Fruit fly (Drosophila melanogaster) whole organism, embryonic: ENCODE results near the gene SelG.

Source experiments
- BtbVII ChIP-seq: fragments of 200-800 bp; sonication (Bioruptor generic); optimal IDR thresholded peaks from 3 replicates; lab custom pipeline; 2017; ENCODE audit warnings: missing biosample characterization, mild to moderate bottlenecking, missing genetic modification characterization
- CG10209 ChIP-seq: fragments of 200-800 bp; sonication (Bioruptor generic); optimal IDR thresholded peaks from 3 replicates; lab custom pipeline; 2017; ENCODE audit warnings: missing biosample characterization, mild to moderate bottlenecking, missing genetic modification characterization, missing genetic modification reagents
- CG10543 ChIP-seq: fragments of 200-800 bp; sonication (Bioruptor generic); optimal IDR thresholded peaks from 3 replicates; lab custom pipeline; 2017; ENCODE audit warnings: missing biosample characterization, mild to moderate bottlenecking, missing genetic modification characterization, moderate library complexity
- CG10979 ChIP-seq: fragments of 200-800 bp; sonication (Bioruptor generic); optimal IDR thresholded peaks from 2 replicates; lab custom pipeline; 2018; ENCODE audit warnings: missing biosample characterization, mild to moderate bottlenecking, missing genetic modification characterization, moderate library complexity
- CG11723 ChIP-seq: fragments of 200-800 bp; sonication (Bioruptor generic); optimal IDR thresholded peaks from 2 replicates; lab custom pipeline; 2017; ENCODE audit warnings: missing biosample characterization, mild to moderate bottlenecking, missing genetic modification characterization
- CG16813 ChIP-seq: fragments of 200-800 bp; sonication (Bioruptor generic); IDR thresholded peaks from 3 replicates; pipeline ENCODE4 v1.3.6; 2022; ENCODE audit warnings: missing biosample characterization, missing genetic modification characterization; ENCODE audit not compliant: partially characterized antibody
- CG18599 ChIP-seq: fragments of 200-800 bp; sonication (Bioruptor generic); optimal IDR thresholded peaks from 3 replicates; lab custom pipeline; 2017; ENCODE audit warnings: missing biosample characterization, missing genetic modification characterization, mild to moderate bottlenecking, moderate library complexity, missing genetic modification reagents
- CG3281 ChIP-seq: fragments of 200-800 bp; sonication (Bioruptor generic); optimal IDR thresholded peaks from 3 replicates; lab custom pipeline; 2017; ENCODE audit warnings: missing biosample characterization, mild to moderate bottlenecking, missing genetic modification characterization
- CG33557 ChIP-seq: fragments of 200-800 bp; sonication (Bioruptor generic); optimal IDR thresholded peaks from 2 replicates; lab custom pipeline; 2019; ENCODE audit warnings: missing biosample characterization, mild to moderate bottlenecking, missing genetic modification characterization, moderate library complexity
- CG4282 ChIP-seq: fragments of 200-800 bp; sonication (Bioruptor generic); optimal IDR thresholded peaks from 2 replicates; lab custom pipeline; 2016; ENCODE audit warnings: missing biosample characterization, missing genetic modification characterization
- CG6683 ChIP-seq: fragments of 200-800 bp; sonication (Bioruptor generic); optimal IDR thresholded peaks from 2 replicates; lab custom pipeline; 2017; ENCODE audit warnings: missing biosample characterization, mild to moderate bottlenecking, missing genetic modification characterization, missing genetic modification reagents
- CG6813 ChIP-seq: fragments of 200-800 bp; sonication (Bioruptor generic); optimal IDR thresholded peaks from 2 replicates; lab custom pipeline; 2017; ENCODE audit warnings: missing biosample characterization, missing genetic modification characterization, mild to moderate bottlenecking, moderate library complexity, missing genetic modification reagents
- CG7556 ChIP-seq: fragments of 200-800 bp; sonication (Bioruptor generic); optimal IDR thresholded peaks from 2 replicates; lab custom pipeline; 2017; ENCODE audit warnings: missing biosample characterization, mild to moderate bottlenecking, missing genetic modification characterization
- CG7839 ChIP-seq: fragments of 200-800 bp; sonication (Bioruptor generic); optimal IDR thresholded peaks from 3 replicates; lab custom pipeline; 2018; ENCODE audit warnings: missing biosample characterization, mild to moderate bottlenecking, missing genetic modification characterization, moderate library complexity
- CG9817 ChIP-seq: fragments of 200-800 bp; sonication (Bioruptor generic); optimal IDR thresholded peaks from 2 replicates; lab custom pipeline; 2018; ENCODE audit warnings: missing biosample characterization, mild to moderate bottlenecking, missing genetic modification characterization, moderate library complexity
- CoRest ChIP-seq: fragments of 200-800 bp; sonication (Bioruptor generic); optimal IDR thresholded peaks from 3 replicates; lab custom pipeline; 2018; ENCODE audit warnings: missing biosample characterization, mild to moderate bottlenecking, missing genetic modification characterization, moderate library complexity
- Dfd ChIP-seq, 2 experiments: fragments of >200 bp; optimal IDR thresholded peaks; 2 replicates each; lab custom pipeline; 2017; ENCODE audit warnings: missing biosample characterization in 2 of 2, missing genetic modification characterization in 2 of 2
- H2.0 ChIP-seq: fragments of 200-800 bp; sonication (Bioruptor generic); IDR thresholded peaks from 2 replicates; pipeline ENCODE4 v1.3.6; 2022; ENCODE audit warnings: missing biosample characterization, missing genetic modification characterization
- Hey ChIP-seq: fragments of 200-800 bp; sonication (Bioruptor generic); optimal IDR thresholded peaks from 3 replicates; lab custom pipeline; 2018; ENCODE audit warnings: missing biosample characterization, mild to moderate bottlenecking, missing genetic modification characterization
- Hmr ChIP-seq: fragments of 200-800 bp; sonication (Bioruptor generic); optimal IDR thresholded peaks from 3 replicates; lab custom pipeline; 2017; ENCODE audit warnings: mild to moderate bottlenecking, missing biosample characterization, missing genetic modification reagents, missing genetic modification characterization
- Hsf ChIP-seq: fragments of 200-800 bp; sonication (Bioruptor generic); optimal IDR thresholded peaks from 3 replicates; lab custom pipeline; 2016; ENCODE audit warnings: missing biosample characterization, missing genetic modification characterization
- MTF-1 ChIP-seq: fragments of 200-800 bp; sonication (Bioruptor generic); optimal IDR thresholded peaks from 2 replicates; lab custom pipeline; 2018; ENCODE audit warnings: missing biosample characterization, mild to moderate bottlenecking, missing genetic modification characterization, borderline replicate concordance
- Max ChIP-seq: fragments of 200-800 bp; sonication (Bioruptor generic); optimal IDR thresholded peaks from 2 replicates; lab custom pipeline; 2016; ENCODE audit warnings: missing biosample characterization, mild to moderate bottlenecking, missing genetic modification characterization
- Nf-YC ChIP-seq: fragments of 200-800 bp; optimal IDR thresholded peaks from 3 replicates; lab custom pipeline; 2019; ENCODE audit warnings: missing biosample characterization, mild to moderate bottlenecking, missing genetic modification characterization, moderate library complexity
- Oli ChIP-seq: fragments of 200-800 bp; sonication (Bioruptor generic); optimal IDR thresholded peaks from 2 replicates; lab custom pipeline; 2018; ENCODE audit warnings: missing biosample characterization, mild to moderate bottlenecking, missing genetic modification characterization, moderate library complexity
- Taf1 ChIP-seq: fragments of 200-800 bp; sonication (Bioruptor generic); IDR thresholded peaks from 2 replicates; pipeline ENCODE4 v1.3.6; 2022; ENCODE audit warnings: missing biosample characterization, missing genetic modification characterization
- Xrp1 ChIP-seq: fragments of 200-800 bp; sonication (Bioruptor generic); IDR thresholded peaks from 2 replicates; pipeline ENCODE4 v1.3.6; 2022; ENCODE audit warnings: missing biosample characterization, missing genetic modification characterization
- amos ChIP-seq: fragments of 200-800 bp; sonication (Bioruptor generic); IDR thresholded peaks from 2 replicates; pipeline ENCODE4 v1.3.6; 2022; ENCODE audit warnings: missing biosample characterization, missing genetic modification characterization; ENCODE audit not compliant: partially characterized antibody
- chm ChIP-seq: fragments of 200-800 bp; sonication (Bioruptor generic); IDR thresholded peaks from 2 replicates; pipeline ENCODE4 v1.3.6; 2022; ENCODE audit warnings: missing biosample characterization, missing genetic modification characterization
- disco-r ChIP-seq: fragments of 200-800 bp; sonication (Bioruptor generic); optimal IDR thresholded peaks from 2 replicates; lab custom pipeline; 2016; ENCODE audit warnings: missing biosample characterization, missing genetic modification characterization
- dmrt99B ChIP-seq: fragments of 200-800 bp; sonication (Bioruptor generic); optimal IDR thresholded peaks from 2 replicates; lab custom pipeline; 2018; ENCODE audit warnings: missing biosample characterization, mild to moderate bottlenecking, missing genetic modification characterization, moderate library complexity
- emc ChIP-seq: fragments of 200-800 bp; sonication (Bioruptor generic); optimal IDR thresholded peaks from 2 replicates; lab custom pipeline; 2016; ENCODE audit warnings: missing biosample characterization, missing genetic modification characterization
- fd3F ChIP-seq: fragments of 200-800 bp; sonication (Bioruptor generic); optimal IDR thresholded peaks from 2 replicates; lab custom pipeline; 2018; ENCODE audit warnings: missing biosample characterization, mild to moderate bottlenecking, missing genetic modification characterization, moderate library complexity
- fd96Cb ChIP-seq: fragments of 200-800 bp; sonication (Bioruptor generic); optimal IDR thresholded peaks from 2 replicates; lab custom pipeline; 2018; ENCODE audit warnings: missing biosample characterization, mild to moderate bottlenecking, missing genetic modification characterization, moderate library complexity
- gem ChIP-seq: fragments of 200-800 bp; sonication (Bioruptor generic); optimal IDR thresholded peaks from 2 replicates; lab custom pipeline; 2019; ENCODE audit warnings: missing biosample characterization, mild to moderate bottlenecking, missing genetic modification characterization, moderate library complexity
- gt ChIP-seq: fragments of 200-800 bp; sonication (Bioruptor generic); IDR thresholded peaks from 2 replicates; pipeline ENCODE4 v1.3.6; 2022; ENCODE audit warnings: missing biosample characterization, missing genetic modification characterization
- inv ChIP-seq: fragments of 200-800 bp; sonication (Bioruptor generic); IDR thresholded peaks from 2 replicates; pipeline ENCODE4 v1.3.6; 2022; ENCODE audit warnings: missing biosample characterization, missing genetic modification characterization; ENCODE audit not compliant: partially characterized antibody
- jing ChIP-seq: fragments of 200-800 bp; sonication (Bioruptor generic); optimal IDR thresholded peaks from 2 replicates; lab custom pipeline; 2018; ENCODE audit warnings: missing biosample characterization, mild to moderate bottlenecking, missing genetic modification characterization
- mirr ChIP-seq: fragments of 200-800 bp; sonication (Bioruptor generic); optimal IDR thresholded peaks from 3 replicates; lab custom pipeline; 2018; ENCODE audit warnings: missing biosample characterization, mild to moderate bottlenecking, missing genetic modification characterization
- nau ChIP-seq: fragments of 200-800 bp; sonication (Bioruptor generic); optimal IDR thresholded peaks from 3 replicates; lab custom pipeline; 2017; ENCODE audit warnings: missing biosample characterization, mild to moderate bottlenecking, missing genetic modification characterization, missing genetic modification reagents
- pb ChIP-seq: fragments of 200-800 bp; sonication (Bioruptor generic); optimal IDR thresholded peaks from 3 replicates; lab custom pipeline; 2016; ENCODE audit warnings: missing biosample characterization, missing genetic modification characterization
- pho ChIP-seq: fragments of 200-800 bp; sonication (Bioruptor generic); optimal IDR thresholded peaks from 2 replicates; lab custom pipeline; 2016; ENCODE audit warnings: missing biosample characterization, missing genetic modification characterization
- ranshi ChIP-seq: fragments of 200-800 bp; sonication (Bioruptor generic); IDR thresholded peaks from 2 replicates; pipeline ENCODE4 v1.3.6; 2022; ENCODE audit warnings: missing biosample characterization, missing genetic modification characterization
- sd ChIP-seq: fragments of 200-800 bp; sonication (Bioruptor generic); optimal IDR thresholded peaks from 3 replicates; lab custom pipeline; 2018; ENCODE audit warnings: missing biosample characterization, mild to moderate bottlenecking, missing genetic modification characterization, moderate library complexity
- sens ChIP-seq: fragments of 200-800 bp; sonication (Bioruptor generic); peaks from one replicate; lab custom pipeline; 2016; ENCODE audit warnings: missing biosample characterization, missing genetic modification characterization
- slbo ChIP-seq: fragments of 200-800 bp; sonication (Bioruptor generic); IDR thresholded peaks from 2 replicates; pipeline ENCODE4 v1.3.6; 2022; ENCODE audit warnings: missing biosample characterization, missing genetic modification characterization
- sqz ChIP-seq: fragments of 200-800 bp; sonication (Bioruptor generic); optimal IDR thresholded peaks from 3 replicates; lab custom pipeline; 2018; ENCODE audit warnings: missing biosample characterization, mild to moderate bottlenecking, missing genetic modification characterization
- tup ChIP-seq: fragments of 200-800 bp; sonication (Bioruptor generic); optimal IDR thresholded peaks from 2 replicates; lab custom pipeline; 2016; ENCODE audit warnings: missing biosample characterization, mild to moderate bottlenecking, missing genetic modification characterization, moderate library complexity
- zen ChIP-seq: fragments of 200-800 bp; sonication (Bioruptor generic); optimal IDR thresholded peaks from 3 replicates; lab custom pipeline; 2018; ENCODE audit warnings: missing biosample characterization, mild to moderate bottlenecking, missing genetic modification characterization, moderate library complexity

The SelG gene

dm6 chrX:11885356-11885755, 1.7 kb upstream of the SelG start (continued):
- TF ChIP-seq Nf-YC (tag; lab: Kevin White, UChicago) (peak; percentile 35), sens (peak; percentile 66), BtbVII (GFP tag; lab: Kevin White, UChicago) (peak; percentile 62), CG16813 (GFP tag; lab: Robert Waterston, UW) (no peak), Dfd (GFP tag; optimal IDR thresholded peaks at IDR 0.05; lab: Kevin White, UChicago) (no peak), Max (GFP tag; lab: Kevin White, UChicago) (no peak), CG11723 (peak; percentile 24), CG33557 (GFP tag; lab: Kevin White, UChicago) (no peak), CG4282 (GFP tag; lab: Kevin White, UChicago) (peak; percentile 16), amos (GFP tag; lab: Robert Waterston, UW) (peak; percentile 26; the same call in 1 of the 2 replicates), Hsf (GFP tag; lab: Kevin White, UChicago) (no peak), MTF-1 (GFP tag; lab: Kevin White, UChicago) (peak; percentile 8), pb (GFP tag; lab: Kevin White, UChicago) (no peak), inv (no peak), chm (GFP tag; lab: Robert Waterston, UW) (0 out of 2 replicates have a peak, but pooled peaks have one; percentile 15), CG6683 (peak; percentile 5), CG10209 (GFP tag; lab: Kevin White, UChicago) (peak; percentile 65), CG10543 (GFP tag; lab: Kevin White, UChicago) (peak; percentile 76), CoRest (tag; lab: Kevin White, UChicago) (peak; percentile 54), Taf1 (no peak), gt (GFP tag; lab: Robert Waterston, UW) (no peak), dmrt99B (tag; lab: Kevin White, UChicago) (peak; percentile 37), sd (peak; percentile 20), fd3F (GFP tag; lab: Kevin White, UChicago) (peak; percentile 48), Hey (tag; lab: Kevin White, UChicago) (peak; percentile 2), disco-r (GFP tag; lab: Kevin White, UChicago) (no peak), gem (tag; lab: Kevin White, UChicago) (peak; percentile 71), ranshi (GFP tag; lab: Robert Waterston, UW) (peak; percentile 41; the same call in 1 of the 2 replicates), mirr (peak; percentile 37), slbo (GFP tag; lab: Robert Waterston, UW) (peak; percentile 60), Hmr (peak; percentile 49), pho (GFP tag; lab: Kevin White, UChicago) (no peak), nau (GFP tag; lab: Kevin White, UChicago) (no peak), emc (GFP tag; lab: Kevin White, UChicago) (no peak), fd96Cb (peak; percentile 18), sqz (GFP tag; lab: Kevin White, UChicago) (peak; percentile 12), Oli (tag; lab: Kevin White, UChicago) (peak; percentile 60), Xrp1 (GFP tag; lab: Robert Waterston, UW) (peak; percentile 48; the same call in 1 of the 2 replicates), CG9817 (tag; lab: Kevin White, UChicago) (peak; percentile 54), H2.0 (GFP tag; lab: Robert Waterston, UW) (0 out of 2 replicates have a peak, but pooled peaks have one; percentile 17), CG7556 (GFP tag; lab: Kevin White, UChicago) (peak; percentile 53), CG18599 (GFP tag; lab: Kevin White, UChicago) (peak; percentile 57), zen (tag; lab: Kevin White, UChicago) (no peak), jing (GFP tag; lab: Kevin White, UChicago) (no peak), CG7839 (tag; lab: Kevin White, UChicago) (peak; percentile 20), tup (no peak), CG10979 (tag; lab: Kevin White, UChicago) (peak; percentile 18), CG6813 (GFP tag; lab: Kevin White, UChicago) (peak; percentile 27), CG3281 (GFP tag; lab: Kevin White, UChicago) (peak; percentile 68)
